Worm (Caenorhabditis elegans): ENCODE data around the gene srm-1.
A peak's percentile ranks its signal among the peaks of the same experiment; 100 is the strongest.

The srm-1 gene

ce11 chrIV:5028978-5029377, 16.6 kb downstream of the srm-1 start, which contains the start of the genes best-6 and C09B9.2:
Gene best-6, minus strand, starts transcription at chrIV:5029078.
Gene C09B9.2, plus strand, starts transcription at chrIV:5029291.
- TF ChIP-seq nhr-2 (tag; optimal IDR thresholded peaks at IDR 0.05), result no peak
- no peak for TF ChIP-seq unc-39 (tag; optimal IDR thresholded peaks at IDR 0.05)
- TF ChIP-seq unc-120 (tag; optimal IDR thresholded peaks at IDR 0.05; ENCODE audit: poor library complexity, severe bottlenecking), result no peak
- TF ChIP-seq cnd-1 (tag; optimal IDR thresholded peaks at IDR 0.05), result no peak
- TF ChIP-seq mls-2 (tag; optimal IDR thresholded peaks at IDR 0.05), result no peak
- TF ChIP-seq elt-1 (tag; optimal IDR thresholded peaks at IDR 0.05; ENCODE audit: borderline replicate concordance, insufficient read depth), result no peak
- TF ChIP-seq mab-5 (tag; optimal IDR thresholded peaks at IDR 0.05), result no peak
- TF ChIP-seq sem-2 (GFP tag; optimal IDR thresholded peaks at IDR 0.05), result no peak
- TF ChIP-seq lin-32 (GFP tag; optimal IDR thresholded peaks at IDR 0.05), result no peak
- TF ChIP-seq hlh-1 (tag; optimal IDR thresholded peaks at IDR 0.05), result no peak
- TF ChIP-seq snpc-4 (tag; optimal IDR thresholded peaks at IDR 0.05), result no peak
- TF ChIP-seq nhr-76 (tag; optimal IDR thresholded peaks at IDR 0.05), result no peak
- no peak for TF ChIP-seq unc-62 (GFP tag; optimal IDR thresholded peaks at IDR 0.05)
- TF ChIP-seq tbx-8 (GFP tag; optimal IDR thresholded peaks at IDR 0.05), result no peak
- no peak for TF ChIP-seq elt-3 (tag; optimal IDR thresholded peaks at IDR 0.05)
- TF ChIP-seq blmp-1 (tag; optimal IDR thresholded peaks at IDR 0.05), result no peak

- TF ChIP-seq lin-13 (tag; optimal IDR thresholded peaks at IDR 0.05) (no peak), sptf-1 (tag; optimal IDR thresholded peaks at IDR 0.05) (no peak), hlh-1 (tag; optimal IDR thresholded peaks at IDR 0.05) (no peak), elt-1 (tag; optimal IDR thresholded peaks at IDR 0.05; ENCODE audit: borderline replicate concordance, insufficient read depth) (no peak), ces-1 (GFP tag; optimal IDR thresholded peaks at IDR 0.05) (no peak), lsy-2 (tag; optimal IDR thresholded peaks at IDR 0.05) (no peak), elt-3 (tag; optimal IDR thresholded peaks at IDR 0.05) (no peak), unc-120 (tag; optimal IDR thresholded peaks at IDR 0.05; ENCODE audit: poor library complexity, severe bottlenecking) (no peak), ceh-39 (tag; optimal IDR thresholded peaks at IDR 0.05) (no peak), nhr-12 (tag; optimal IDR thresholded peaks at IDR 0.05) (no peak), zip-8 (tag; optimal IDR thresholded peaks at IDR 0.05) (no peak), lin-32 (GFP tag; optimal IDR thresholded peaks at IDR 0.05) (no peak), nhr-2 (tag; optimal IDR thresholded peaks at IDR 0.05) (no peak), ceh-83 (GFP tag; optimal IDR thresholded peaks at IDR 0.05) (no peak), nhr-76 (tag; optimal IDR thresholded peaks at IDR 0.05) (no peak), mab-5 (tag; optimal IDR thresholded peaks at IDR 0.05) (no peak), unc-39 (tag; optimal IDR thresholded peaks at IDR 0.05) (no peak), snpc-4 (tag; optimal IDR thresholded peaks at IDR 0.05) (no peak), sem-2 (GFP tag; optimal IDR thresholded peaks at IDR 0.05) (no peak)
Observed at ce11 chrIV:5031346-5031745, 19.0 kb downstream of the srm-1 start.

DNA sequence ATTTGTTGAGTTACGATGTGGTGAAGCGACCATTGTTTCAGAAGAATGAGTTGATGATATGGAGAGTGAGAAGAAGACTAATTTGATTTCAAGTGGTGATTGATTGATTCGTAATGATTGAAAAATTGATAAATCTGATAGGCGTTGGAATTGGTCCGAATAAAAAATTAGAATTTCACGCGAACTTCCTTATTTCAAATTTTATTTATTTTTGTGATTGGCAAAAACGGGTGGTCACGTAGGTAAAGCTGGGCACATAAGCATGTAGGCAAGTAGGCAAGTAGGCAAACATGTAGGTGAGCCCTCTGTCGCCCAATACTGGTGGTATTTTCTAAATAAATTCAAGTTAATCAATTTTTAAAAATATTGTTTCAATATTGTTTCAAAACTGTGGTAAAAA, 20.9 kb downstream of the srm-1 start, which contains the start of gene C09B9.4:
TSS of gene C09B9.4 (minus strand) at position 101 of the 400 bp plus-strand sequence.
- no peak for TF ChIP-seq nhr-237 (tag; optimal IDR thresholded peaks at IDR 0.05)
- no peak for TF ChIP-seq nhr-12 (tag; optimal IDR thresholded peaks at IDR 0.05)
- no peak for TF ChIP-seq cnd-1 (tag; optimal IDR thresholded peaks at IDR 0.05)
- TF ChIP-seq bed-3 (GFP tag; optimal IDR thresholded peaks at IDR 0.05), result no peak
- TF ChIP-seq unc-120 (tag; optimal IDR thresholded peaks at IDR 0.05; ENCODE audit: poor library complexity, severe bottlenecking), result no peak
- no peak for TF ChIP-seq ham-2 (GFP tag; optimal IDR thresholded peaks at IDR 0.05)
- TF ChIP-seq elt-3 (tag; optimal IDR thresholded peaks at IDR 0.05), result no peak
- no peak for TF ChIP-seq mls-2 (tag; optimal IDR thresholded peaks at IDR 0.05)
- no peak for TF ChIP-seq blmp-1 (tag; optimal IDR thresholded peaks at IDR 0.05)

ce11 chrIV:5037489-5037888, 25.1 kb downstream of the srm-1 start, which contains the start of gene C09B9.1:
Gene C09B9.1, plus strand, starts transcription at chrIV:5037789.
- TF ChIP-seq elt-1 (tag; optimal IDR thresholded peaks at IDR 0.05; ENCODE audit: borderline replicate concordance, insufficient read depth), result no peak
- no peak for TF ChIP-seq ces-1 (GFP tag; optimal IDR thresholded peaks at IDR 0.05)
- TF ChIP-seq ztf-11 (tag; optimal IDR thresholded peaks at IDR 0.05), result no peak
- no peak for TF ChIP-seq blmp-1 (tag; optimal IDR thresholded peaks at IDR 0.05)
- no peak for TF ChIP-seq hlh-1 (tag; optimal IDR thresholded peaks at IDR 0.05)
- TF ChIP-seq lin-32 (GFP tag; optimal IDR thresholded peaks at IDR 0.05), result no peak
- no peak for TF ChIP-seq nhr-12 (tag; optimal IDR thresholded peaks at IDR 0.05)
- no peak for TF ChIP-seq elt-3 (tag; optimal IDR thresholded peaks at IDR 0.05)
- TF ChIP-seq nhr-28 (tag; optimal IDR thresholded peaks at IDR 0.05), result no peak
- no peak for TF ChIP-seq unc-39 (tag; optimal IDR thresholded peaks at IDR 0.05)

ce11 chrIV:5038744-5039143, 26.4 kb downstream of the srm-1 start:
- TF ChIP-seq mls-2 (tag; optimal IDR thresholded peaks at IDR 0.05) (no peak), ceh-83 (GFP tag; optimal IDR thresholded peaks at IDR 0.05) (peak; percentile 79)
